Worm (Caenorhabditis elegans): ENCODE measurements around the gene R107.5.

The R107.5 gene

ce11 chrIII:9035037-9035436 lies 18.6 kb downstream of the R107.5 start:
- TF ChIP-seq pqm-1 (tag; optimal IDR thresholded peaks at IDR 0.05) = peak; percentile 8
- no peak for TF ChIP-seq isw-1 (GFP tag; IDR thresholded peaks at IDR 0.05)
- no peak for TF ChIP-seq irx-1 (tag; optimal IDR thresholded peaks at IDR 0.05)
- no peak for TF ChIP-seq ama-1 (optimal IDR thresholded peaks at IDR 0.05)
- TF ChIP-seq lin-13 (GFP tag; optimal IDR thresholded peaks at IDR 0.05) = no peak
- TF ChIP-seq lin-15B (tag; optimal IDR thresholded peaks at IDR 0.05) = no peak
- TF ChIP-seq tbx-2 (tag; optimal IDR thresholded peaks at IDR 0.05) = no peak
- TF ChIP-seq ceh-82 (tag; optimal IDR thresholded peaks at IDR 0.05) = no peak
- TF ChIP-seq hpl-2 (GFP tag; optimal IDR thresholded peaks at IDR 0.05) = no peak
- TF ChIP-seq mdl-1 (tag; optimal IDR thresholded peaks at IDR 0.05) = no peak
- no peak for TF ChIP-seq nhr-76 (tag; optimal IDR thresholded peaks at IDR 0.05)
- TF ChIP-seq rnt-1 (tag; optimal IDR thresholded peaks at IDR 0.05) = peak; percentile 7
- no peak for TF ChIP-seq nhr-11 (tag; optimal IDR thresholded peaks at IDR 0.05)
- TF ChIP-seq elt-2 (tag; optimal IDR thresholded peaks at IDR 0.05) = peak; percentile 48
- TF ChIP-seq nhr-28 (tag; optimal IDR thresholded peaks at IDR 0.05) = no peak

- TF ChIP-seq Y116A8C.19 (tag; optimal IDR thresholded peaks at IDR 0.05; ENCODE audit: borderline replicate concordance) (no peak), elt-2 (tag; optimal IDR thresholded peaks at IDR 0.05) (peak; percentile 9)
Measured at ce11 chrIII:9034133-9034532, 19.5 kb downstream of the R107.5 start.

- TF ChIP-seq nhr-47 (tag; optimal IDR thresholded peaks at IDR 0.05) (peak; percentile 32), lin-13 (GFP tag; optimal IDR thresholded peaks at IDR 0.05) (no peak), unc-62 (GFP tag; optimal IDR thresholded peaks at IDR 0.05) (no peak), nhr-71 (tag; optimal IDR thresholded peaks at IDR 0.05) (peak; percentile 41), aly-2 (tag; optimal IDR thresholded peaks at IDR 0.05) (no peak), fkh-8 (tag; optimal IDR thresholded peaks at IDR 0.05) (peak; percentile 5), unc-130 (tag; optimal IDR thresholded peaks at IDR 0.05) (no peak)
Measured at ce11 chrIII:9030818-9031217, 22.8 kb downstream of the R107.5 start.

DNA sequence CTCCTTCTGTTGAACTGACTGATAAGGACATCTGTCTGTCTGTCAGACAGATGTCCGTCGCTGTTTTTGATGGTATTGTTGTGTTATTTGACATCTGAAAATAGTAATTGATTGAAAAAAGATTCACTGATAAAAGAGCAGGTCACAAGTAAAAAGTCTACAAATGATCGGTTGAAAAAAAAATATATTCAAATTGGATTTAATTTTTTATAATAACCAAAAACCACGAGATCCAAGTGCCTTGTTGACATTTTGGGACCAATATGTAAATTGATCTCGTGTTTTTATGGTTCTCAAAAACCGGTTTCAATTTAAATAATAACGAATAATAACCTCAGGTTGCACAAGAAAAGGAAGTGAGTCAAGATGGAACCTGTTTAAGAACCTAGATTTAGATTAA lies 26.6 kb downstream of the R107.5 start, which contains the start of gene F59B2.13:
F59B2.13 (minus strand) TSS at position 101 of the 400 bp plus-strand sequence.
- no peak for TF ChIP-seq pax-3 (tag; optimal IDR thresholded peaks at IDR 0.05)
- no peak for TF ChIP-seq unc-98 (GFP tag; IDR thresholded peaks at IDR 0.05)
- TF ChIP-seq fkh-4 (tag; optimal IDR thresholded peaks at IDR 0.05; ENCODE audit: borderline replicate concordance) = no peak
- TF ChIP-seq alr-1 (tag; optimal IDR thresholded peaks at IDR 0.05; ENCODE audit: borderline replicate concordance) = no peak
- TF ChIP-seq lin-15B (tag; optimal IDR thresholded peaks at IDR 0.05) = no peak
- TF ChIP-seq lsy-2 (tag; optimal IDR thresholded peaks at IDR 0.05) = no peak
- TF ChIP-seq nhr-77 (tag; optimal IDR thresholded peaks at IDR 0.05) = no peak
- no peak for TF ChIP-seq nhr-28 (tag; optimal IDR thresholded peaks at IDR 0.05)
- no peak for TF ChIP-seq isw-1 (GFP tag; IDR thresholded peaks at IDR 0.05)
- TF ChIP-seq snpc-4 (tag; optimal IDR thresholded peaks at IDR 0.05) = no peak
- no peak for TF ChIP-seq ztf-11 (tag; optimal IDR thresholded peaks at IDR 0.05)
- no peak for TF ChIP-seq nhr-76 (tag; optimal IDR thresholded peaks at IDR 0.05)
- no peak for TF ChIP-seq nhr-84 (tag; optimal IDR thresholded peaks at IDR 0.05)
- no peak for TF ChIP-seq C16A3.4 (tag; optimal IDR thresholded peaks at IDR 0.05)
- no peak for TF ChIP-seq mep-1 (tag; optimal IDR thresholded peaks at IDR 0.05)

- TF ChIP-seq jun-1 (tag; optimal IDR thresholded peaks at IDR 0.05) = no peak
Measured at ce11 chrIII:9023601-9024000, 30.0 kb downstream of the R107.5 start.

DNA sequence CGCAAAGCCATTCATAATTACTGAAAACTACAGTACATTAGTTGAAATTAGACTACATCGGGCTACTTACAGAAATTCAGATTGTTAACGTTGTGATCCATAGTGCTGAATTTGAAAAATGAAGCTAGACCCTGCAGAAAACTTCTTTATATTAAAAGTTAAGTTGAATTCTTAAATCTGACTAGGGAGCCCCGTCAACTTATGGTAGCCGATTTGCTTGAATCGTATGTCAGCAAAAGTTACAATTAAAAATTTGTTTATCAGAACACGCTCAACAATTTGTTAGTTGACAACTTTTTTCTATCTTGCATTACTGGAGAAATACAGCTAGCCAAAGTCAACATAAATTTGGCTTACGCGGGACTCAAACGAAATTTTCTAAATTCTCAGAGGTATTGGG lies 31.1 kb downstream of the R107.5 start, which contains the start of gene F59B2.14:
F59B2.14 (minus strand) TSS at position 101 of the 400 bp plus-strand sequence.
- TF ChIP-seq pqm-1 (tag; optimal IDR thresholded peaks at IDR 0.05) = no peak
- TF ChIP-seq aha-1 (tag; optimal IDR thresholded peaks at IDR 0.05) = no peak
- no peak for TF ChIP-seq unc-98 (GFP tag; IDR thresholded peaks at IDR 0.05)
- no peak for TF ChIP-seq fkh-10 (GFP tag; optimal IDR thresholded peaks at IDR 0.05)
- TF ChIP-seq pax-3 (tag; optimal IDR thresholded peaks at IDR 0.05) = no peak
- TF ChIP-seq tlp-1 (tag; optimal IDR thresholded peaks at IDR 0.05) = no peak
- TF ChIP-seq zip-4 (GFP tag; optimal IDR thresholded peaks at IDR 0.05) = no peak
- no peak for TF ChIP-seq nhr-85 (tag)
- no peak for TF ChIP-seq unc-30 (tag; optimal IDR thresholded peaks at IDR 0.05)
- TF ChIP-seq F16B12.6 (tag; optimal IDR thresholded peaks at IDR 0.05) = no peak
- no peak for TF ChIP-seq mab-9 (GFP tag; IDR thresholded peaks at IDR 0.05)
- no peak for TF ChIP-seq lin-35 (GFP tag; optimal IDR thresholded peaks at IDR 0.05)
- no peak for TF ChIP-seq fkh-4 (tag; optimal IDR thresholded peaks at IDR 0.05; ENCODE audit: borderline replicate concordance)

Data from whole organism, L1 larva.